Worm (Caenorhabditis elegans): ENCODE data around the gene eif-3.K.

eif-3.K gene

DNA sequence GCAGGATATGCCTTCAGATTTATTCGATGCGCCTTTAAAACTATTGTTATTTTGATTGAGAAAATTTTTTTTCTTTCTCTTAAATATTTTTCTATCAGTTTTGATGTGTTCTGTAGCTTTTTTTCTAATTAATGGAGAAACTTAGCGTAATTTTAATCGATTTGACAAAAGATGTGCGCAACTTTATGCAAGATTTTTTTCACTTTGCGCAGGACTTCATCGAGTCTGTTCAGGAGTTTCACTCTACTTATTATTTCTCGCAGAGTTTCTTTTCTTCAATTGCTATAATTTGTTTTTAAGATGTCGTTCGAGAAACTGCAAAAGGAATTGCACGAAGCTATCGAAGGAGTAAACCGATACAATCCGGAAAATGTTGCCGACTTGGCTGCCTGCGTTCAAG, at the start of gene eif-3.K:
TSS of gene eif-3.K (plus strand) at position 301 of the 400 bp plus-strand sequence.
- no peak for TF ChIP-seq pqm-1 (tag; optimal IDR thresholded peaks at IDR 0.05)
- TF ChIP-seq ceh-34 (tag; optimal IDR thresholded peaks at IDR 0.05): no peak
- no peak for TF ChIP-seq zip-5 (tag; optimal IDR thresholded peaks at IDR 0.05)
- TF ChIP-seq syd-9 (tag; optimal IDR thresholded peaks at IDR 0.05): no peak
- TF ChIP-seq dmd-4 (tag; optimal IDR thresholded peaks at IDR 0.05; ENCODE audit: borderline replicate concordance): no peak
- no peak for TF ChIP-seq eyg-1 (tag; optimal IDR thresholded peaks at IDR 0.05)
- no peak for TF ChIP-seq npax-4 (tag; optimal IDR thresholded peaks at IDR 0.05)

DNA sequence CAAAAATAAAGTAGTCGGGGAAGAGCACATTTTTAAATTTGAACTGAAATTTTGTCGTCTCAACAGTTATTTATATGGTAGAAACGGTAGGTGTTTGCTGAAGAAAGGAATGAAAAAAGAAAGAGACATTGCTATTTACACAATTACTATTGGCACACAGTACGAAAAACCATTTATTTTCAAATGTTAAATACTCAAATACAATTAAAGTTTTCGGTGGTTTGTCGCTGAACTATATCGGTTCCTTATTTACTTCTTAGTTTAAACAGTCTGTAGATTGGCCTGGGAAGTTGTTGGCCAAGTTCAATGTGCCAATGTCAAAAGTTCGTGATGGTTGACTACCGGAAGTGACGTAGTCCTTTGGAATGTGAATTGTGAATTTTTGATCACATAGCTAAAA, 49.7 kb upstream of the eif-3.K start, which contains the start of gene ttr-27:
TSS of gene ttr-27 (minus strand) at position 45 of the 400 bp plus-strand sequence.
- TF ChIP-seq nhr-232 (tag; optimal IDR thresholded peaks at IDR 0.05) (no peak), ztf-16 (tag; optimal IDR thresholded peaks at IDR 0.05) (no peak)

DNA sequence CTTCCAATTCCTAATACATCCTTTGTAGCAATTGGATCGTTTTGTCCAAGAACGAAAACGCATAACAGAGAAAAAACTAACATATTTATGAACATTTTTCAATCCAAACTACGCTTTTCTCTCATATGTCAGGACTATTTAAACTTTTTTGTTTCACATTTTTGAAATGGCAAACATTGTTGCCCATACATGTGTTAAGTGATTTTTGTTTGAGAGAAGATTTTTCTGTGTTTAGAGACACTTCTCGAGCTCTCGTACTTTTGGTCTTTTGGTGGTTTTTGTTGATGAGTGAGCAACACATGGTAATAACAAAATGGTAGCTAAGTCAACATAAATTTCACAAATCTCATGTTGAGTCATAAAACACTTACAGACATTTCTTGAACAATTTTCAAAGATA, 48.7 kb upstream of the eif-3.K start, which contains the start of gene ttr-28:
TSS of gene ttr-28 (minus strand) at position 101 of the 400 bp plus-strand sequence.
- TF ChIP-seq pha-4 (tag; optimal IDR thresholded peaks at IDR 0.05) (no peak), ahr-1 (tag; optimal IDR thresholded peaks at IDR 0.05) (no peak)

DNA sequence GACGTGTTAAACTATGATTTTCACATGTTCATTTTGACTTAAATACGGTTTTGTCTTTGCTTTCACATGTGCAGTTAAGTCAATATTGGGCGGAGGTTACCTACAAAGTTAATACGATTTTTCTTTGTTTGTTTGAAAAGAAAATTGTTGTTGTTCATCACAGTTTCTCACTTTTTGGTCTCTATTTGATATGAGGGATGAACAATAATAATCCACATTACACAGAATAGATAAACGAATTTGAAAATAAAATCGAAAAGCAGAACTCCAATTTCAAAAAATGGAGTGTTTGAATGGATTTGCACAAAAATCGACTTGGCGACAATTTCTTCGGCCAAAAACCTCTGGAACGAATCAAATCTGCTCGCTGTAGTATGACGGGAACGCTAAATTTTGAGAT, 47.1 kb upstream of the eif-3.K start, which contains the start of gene ttr-29:
TSS of gene ttr-29 (minus strand) at position 101 of the 400 bp plus-strand sequence.
- no peak for TF ChIP-seq elt-2 (tag; optimal IDR thresholded peaks at IDR 0.05)
- no peak for TF ChIP-seq pros-1 (tag; optimal IDR thresholded peaks at IDR 0.05)
- TF ChIP-seq K09A11.1 (tag; optimal IDR thresholded peaks at IDR 0.05; ENCODE audit: insufficient read depth): no peak
- no peak for TF ChIP-seq unc-42 (tag; optimal IDR thresholded peaks at IDR 0.05)
- no peak for TF ChIP-seq ttx-3 (tag; optimal IDR thresholded peaks at IDR 0.05)
- no peak for TF ChIP-seq ets-4 (tag; optimal IDR thresholded peaks at IDR 0.05)
- no peak for TF ChIP-seq pqm-1 (tag; optimal IDR thresholded peaks at IDR 0.05)
- no peak for TF ChIP-seq ceh-2 (tag; optimal IDR thresholded peaks at IDR 0.05)
- TF ChIP-seq hlh-30 (tag; optimal IDR thresholded peaks at IDR 0.05; ENCODE audit: insufficient read depth): no peak
- TF ChIP-seq che-1 (tag; optimal IDR thresholded peaks at IDR 0.05): no peak
- TF ChIP-seq lim-6 (tag; optimal IDR thresholded peaks at IDR 0.05): no peak
- no peak for TF ChIP-seq nfya-1 (tag; optimal IDR thresholded peaks at IDR 0.05)
- no peak for TF ChIP-seq ceh-48 (tag; optimal IDR thresholded peaks at IDR 0.05)
- TF ChIP-seq pat-9 (tag; optimal IDR thresholded peaks at IDR 0.05): no peak
- TF ChIP-seq dmd-4 (tag; optimal IDR thresholded peaks at IDR 0.05; ENCODE audit: borderline replicate concordance): no peak
- TF ChIP-seq ceh-30 (tag; optimal IDR thresholded peaks at IDR 0.05): no peak
- TF ChIP-seq ceh-24 (tag; optimal IDR thresholded peaks at IDR 0.05): no peak
- TF ChIP-seq K02D7.2 (tag; optimal IDR thresholded peaks at IDR 0.05): no peak

DNA sequence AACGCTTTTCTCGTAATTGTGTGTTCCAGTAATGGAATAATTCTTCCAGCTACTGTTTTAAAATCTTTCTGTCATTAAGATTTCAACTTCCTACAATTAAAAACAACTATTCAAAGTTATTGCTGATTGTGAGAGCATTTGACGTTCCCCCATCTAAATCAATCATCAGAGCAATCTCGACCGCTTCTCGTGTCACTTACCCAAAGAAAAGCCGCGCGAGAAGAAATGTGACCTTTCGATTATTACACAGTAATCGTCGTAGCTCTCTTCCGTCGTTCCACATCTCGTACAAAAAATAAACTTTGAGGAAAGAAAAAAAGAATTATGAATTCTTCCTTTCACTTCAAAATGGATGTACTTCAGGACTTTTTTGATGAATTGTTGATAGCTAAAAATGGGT, 46.4 kb upstream of the eif-3.K start:
- TF ChIP-seq hlh-15 (tag; optimal IDR thresholded peaks at IDR 0.05) (no peak), unc-55 (GFP tag; optimal IDR thresholded peaks at IDR 0.05) (peak; percentile 73)

DNA sequence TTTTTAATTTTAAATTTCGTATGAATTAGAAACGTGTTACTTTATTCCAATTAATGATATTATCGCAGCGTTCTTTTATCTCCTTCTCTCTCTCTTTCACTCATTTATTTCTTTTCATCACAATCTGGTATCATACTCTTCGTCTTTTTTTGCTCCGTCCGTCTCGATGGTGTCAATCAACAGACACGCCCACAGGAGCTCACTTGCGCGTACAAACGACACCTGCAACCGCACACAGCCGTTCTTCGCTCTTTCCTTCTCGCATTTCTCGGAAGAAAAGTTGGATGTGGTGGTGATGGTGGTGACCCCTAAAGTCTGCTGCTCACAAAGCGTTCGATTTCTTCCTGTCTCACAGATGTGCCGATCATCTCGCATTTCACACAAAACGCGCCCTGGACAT, 45.2 kb upstream of the eif-3.K start:
- TF ChIP-seq ceh-45 (GFP tag; IDR thresholded peaks at IDR 0.05) (no peak), ceh-34 (tag; optimal IDR thresholded peaks at IDR 0.05) (peak; percentile 6)

DNA sequence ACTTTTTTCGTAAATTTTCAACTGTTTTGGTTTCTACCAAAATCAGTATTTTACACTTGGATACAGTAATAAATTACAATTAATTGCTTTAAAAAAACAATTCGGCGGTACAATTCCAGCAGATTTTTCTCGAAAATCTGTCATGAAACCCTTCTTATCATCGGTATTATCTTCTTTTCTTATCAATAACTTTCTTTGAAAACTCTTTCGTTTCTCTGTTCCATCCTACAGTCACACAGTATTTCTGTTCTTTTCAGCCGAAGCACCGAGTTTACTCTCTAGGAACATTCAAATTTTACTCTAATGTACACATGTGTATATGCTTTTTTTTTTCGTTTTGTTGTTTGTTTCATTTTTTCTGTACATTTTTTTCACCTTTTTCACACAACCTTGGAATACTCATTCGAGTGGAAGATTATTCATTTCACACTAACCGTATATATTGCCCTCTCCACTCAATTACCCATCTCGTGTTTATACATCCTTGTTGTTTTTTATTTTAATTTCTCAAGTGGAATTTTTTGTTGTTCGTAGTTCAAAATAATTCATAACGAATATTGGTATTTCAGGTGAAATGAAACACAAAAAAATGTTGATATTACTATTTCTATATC, 44.2 kb upstream of the eif-3.K start, which contains the start of gene nid-1:
TSS of gene nid-1 (plus strand) at position 564 of the 614 bp plus-strand sequence.
- TF ChIP-seq C38D4.7 (GFP tag; optimal IDR thresholded peaks at IDR 0.05) (no peak), npax-4 (tag; optimal IDR thresholded peaks at IDR 0.05) (no peak), nhr-11 (tag; optimal IDR thresholded peaks at IDR 0.05) (no peak), ceh-45 (GFP tag; IDR thresholded peaks at IDR 0.05) (no peak), ets-4 (tag; optimal IDR thresholded peaks at IDR 0.05) (no peak), fkh-10 (GFP tag; optimal IDR thresholded peaks at IDR 0.05) (no peak), elt-2 (tag; optimal IDR thresholded peaks at IDR 0.05) (peak; percentile 68)
